Fruit fly (Drosophila melanogaster): ENCODE measurements around the gene ear.
A peak's percentile ranks its signal among the peaks of the same experiment; 100 is the strongest.

Gene ear

DNA sequence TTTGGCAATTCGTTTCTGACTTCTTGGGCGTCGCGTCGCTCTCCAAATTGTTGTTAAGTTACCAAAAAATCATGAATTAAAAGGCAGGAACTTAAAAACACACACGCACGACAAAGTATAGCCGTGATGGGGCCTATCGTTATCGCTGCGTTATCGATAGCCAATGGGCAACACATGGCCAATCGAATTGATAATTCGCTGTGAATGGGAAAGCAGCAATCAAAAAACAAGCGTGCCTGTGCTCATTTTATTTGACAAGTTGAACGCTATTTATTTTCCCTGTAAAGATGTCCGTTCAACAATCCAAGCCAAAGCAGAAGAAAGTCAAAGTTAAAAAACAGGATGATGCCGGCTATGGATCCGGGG lies 25.4 kb downstream of the ear start, which contains the start of the genes Surf4 and CG31301 (continued):
- peak; percentile 66 for TF ChIP-seq CG16813 (GFP tag; IDR thresholded peaks at IDR 0.05; ENCODE audit: partially characterized antibody)
- TF ChIP-seq Rx (GFP tag; IDR thresholded peaks at IDR 0.05): no peak
- TF ChIP-seq CG9437 (GFP tag; optimal IDR thresholded peaks at IDR 0.05): no peak
- TF ChIP-seq kni (GFP tag; optimal IDR thresholded peaks at IDR 0.05): no peak
- peak; percentile 29 for TF ChIP-seq trem (tag; optimal IDR thresholded peaks at IDR 0.05)
- TF ChIP-seq CG7987 (GFP tag; optimal IDR thresholded peaks at IDR 0.05): peak; percentile 26
- no peak for TF ChIP-seq CG17328 (GFP tag; IDR thresholded peaks at IDR 0.05)
- TF ChIP-seq eyg (GFP tag; optimal IDR thresholded peaks at IDR 0.05): no peak
- no peak for TF ChIP-seq Aef1 (GFP tag; IDR thresholded peaks at IDR 0.05)
- TF ChIP-seq pfk (GFP tag; optimal IDR thresholded peaks at IDR 0.05): no peak
- TF ChIP-seq CG7839 (tag; optimal IDR thresholded peaks at IDR 0.05): no peak
- TF ChIP-seq Atf3 (GFP tag; optimal IDR thresholded peaks at IDR 0.05): no peak
- TF ChIP-seq Dfd (GFP tag; optimal IDR thresholded peaks at IDR 0.05): no peak
- peak; percentile 77 for TF ChIP-seq MESR4 (GFP tag; optimal IDR thresholded peaks at IDR 0.05)
- peak; percentile 71 for TF ChIP-seq Ets97D (GFP tag; optimal IDR thresholded peaks at IDR 0.05)
- TF ChIP-seq gcm2 (GFP tag; optimal IDR thresholded peaks at IDR 0.05): no peak
- no peak for TF ChIP-seq HLHmδ (GFP tag; optimal IDR thresholded peaks at IDR 0.05)
- TF ChIP-seq h (optimal IDR thresholded peaks at IDR 0.05): no peak
- TF ChIP-seq CG6854 (GFP tag; optimal IDR thresholded peaks at IDR 0.05): no peak
- no peak for TF ChIP-seq Tbp (GFP tag; optimal IDR thresholded peaks at IDR 0.05)
- no peak for TF ChIP-seq CG7556 (GFP tag; optimal IDR thresholded peaks at IDR 0.05)
- peak; percentile 91 for TF ChIP-seq CG2116 (GFP tag; optimal IDR thresholded peaks at IDR 0.05)
- TF ChIP-seq vvl (GFP tag; IDR thresholded peaks at IDR 0.05): 0 out of 2 replicates have a peak, but pooled peaks have one; percentile 29
- TF ChIP-seq crp (GFP tag; optimal IDR thresholded peaks at IDR 0.05): peak in 1 of 2 experiments; percentile 52
- TF ChIP-seq Rfx (GFP tag; IDR thresholded peaks at IDR 0.05): 0 out of 2 replicates have a peak, but pooled peaks have one; percentile 10
- no peak for TF ChIP-seq CG43689 (GFP tag; IDR thresholded peaks at IDR 0.05)
- TF ChIP-seq Lhr (GFP tag; optimal IDR thresholded peaks at IDR 0.05): no peak
- TF ChIP-seq CG17186 (GFP tag; optimal IDR thresholded peaks at IDR 0.05): peak; percentile 17
- peak; percentile 27 for TF ChIP-seq CG15514 (GFP tag; optimal IDR thresholded peaks at IDR 0.05)
- TF ChIP-seq ab (GFP tag; optimal IDR thresholded peaks at IDR 0.05): no peak
- TF ChIP-seq Dll (GFP tag; IDR thresholded peaks at IDR 0.05; ENCODE audit: partially characterized antibody): peak; percentile 61; the same call in 3 of the 4 replicates
- TF ChIP-seq cwo (GFP tag; optimal IDR thresholded peaks at IDR 0.05): no peak
- TF ChIP-seq tin (GFP tag; optimal IDR thresholded peaks at IDR 0.05): no peak
- no peak for TF ChIP-seq fru (optimal IDR thresholded peaks at IDR 0.05)
- peak; percentile 85 for TF ChIP-seq tna (GFP tag; IDR thresholded peaks at IDR 0.05; ENCODE audit: partially characterized antibody)
- no peak for TF ChIP-seq CG5953 (GFP tag; IDR thresholded peaks at IDR 0.05)
- no peak for TF ChIP-seq schlank (tag; optimal IDR thresholded peaks at IDR 0.05)
- peak; percentile 50 for TF ChIP-seq CG3995 (GFP tag; optimal IDR thresholded peaks at IDR 0.05)
- no peak for TF ChIP-seq Mad (GFP tag; optimal IDR thresholded peaks at IDR 0.05)

DNA sequence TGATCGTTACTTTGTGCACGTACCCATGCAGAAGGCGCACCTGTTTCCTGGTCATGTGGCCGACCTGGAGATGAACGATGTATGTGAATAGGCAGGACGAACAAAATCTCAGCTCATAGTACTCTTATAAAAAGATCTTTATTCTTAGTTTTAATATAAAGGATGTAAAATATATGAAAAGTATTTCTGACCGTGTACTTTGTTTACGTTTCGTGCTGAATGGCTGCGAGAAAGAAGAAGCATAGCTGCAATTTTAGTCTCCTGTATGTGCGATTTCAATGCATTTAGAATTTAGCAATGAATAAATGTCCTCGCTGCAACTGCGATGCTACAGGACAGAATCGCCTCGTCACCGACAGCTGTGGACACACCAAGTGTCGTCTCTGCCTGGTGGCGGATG lies 27.3 kb downstream of the ear start, which contains the start of the genes CG42726 and CG42727:
TSS of gene CG42726 (plus strand) at position 227 of the 400 bp plus-strand sequence.
TSS of gene CG42727 (plus strand) at position 227 of the 400 bp plus-strand sequence.
- TF ChIP-seq CG13894 (tag; optimal IDR thresholded peaks at IDR 0.05) (no peak), Spps (tag; optimal IDR thresholded peaks at IDR 0.05) (no peak), CG1529 (GFP tag; optimal IDR thresholded peaks at IDR 0.05) (no peak), Tbp (GFP tag; optimal IDR thresholded peaks at IDR 0.05) (no peak), Nf-YA (GFP tag; IDR thresholded peaks at IDR 0.05) (no peak), dm (GFP tag; optimal IDR thresholded peaks at IDR 0.05) (no peak), Hsf (GFP tag; optimal IDR thresholded peaks at IDR 0.05) (peak; percentile 55), CG11695 (GFP tag; IDR thresholded peaks at IDR 0.05) (no peak), dpn (GFP tag; optimal IDR thresholded peaks at IDR 0.05) (peak in 1 of 2 experiments; percentile 46), D (optimal IDR thresholded peaks at IDR 0.05) (no peak), D (GFP tag; optimal IDR thresholded peaks at IDR 0.05) (no peak), Hr51 (GFP tag; optimal IDR thresholded peaks at IDR 0.05) (no peak), CG6683 (GFP tag; optimal IDR thresholded peaks at IDR 0.05) (no peak), bbx (GFP tag; IDR thresholded peaks at IDR 0.05; ENCODE audit: partially characterized antibody) (no peak), sc (optimal IDR thresholded peaks at IDR 0.05) (no peak), sc (GFP tag; optimal IDR thresholded peaks at IDR 0.05) (no peak)
